Worm (Caenorhabditis elegans): ENCODE measurements around the gene col-123.

DNA sequence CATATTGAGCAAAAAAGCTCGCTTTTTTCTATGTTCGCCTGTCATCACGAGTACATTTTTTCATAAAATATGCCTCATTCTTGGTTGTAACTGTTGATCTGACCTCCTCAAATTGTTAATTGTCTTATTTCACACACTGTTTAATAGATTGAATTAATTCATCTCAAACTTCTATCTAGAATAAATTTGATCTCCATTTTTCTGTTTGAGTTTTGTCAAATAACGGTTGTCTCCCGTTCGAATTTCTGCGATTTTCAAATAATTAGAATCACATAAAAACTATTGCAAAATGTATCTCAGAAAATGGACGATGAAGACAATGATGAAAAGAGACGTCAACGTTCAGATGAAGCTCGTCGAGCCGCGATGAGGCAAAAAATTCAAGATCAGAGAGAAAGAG is 40.2 kb downstream of the col-123 start, which contains the start of gene K07F5.14:
- TF ChIP-seq nhr-237 (tag; optimal IDR thresholded peaks at IDR 0.05) (no peak), snpc-4 (tag; optimal IDR thresholded peaks at IDR 0.05) (no peak), unc-62 (GFP tag; optimal IDR thresholded peaks at IDR 0.05) (no peak)
